Worm (Caenorhabditis elegans) whole organism, L4 larva: ENCODE results near the gene dhs-7.

Experiments used
- Y75B8A.6 ChIP-seq: fragments of 200-800 bp; sonication (Bioruptor generic); IDR thresholded peaks from 2 replicates; pipeline ENCODE4 v1.3.6; 2022; ENCODE audit warnings: missing genetic modification reagents, missing genetic modification characterization, missing compliant biosample characterization
- ZK546.5 ChIP-seq, 2 experiments: sonication (generic microtip); optimal IDR thresholded peaks; 2 replicates each; lab custom pipeline; 2017; ENCODE audit warnings: missing biosample characterization in 2 of 2, missing genetic modification characterization in 2 of 2
- ama-1 ChIP-seq: fragments of 150-350 bp; optimal IDR thresholded peaks from 2 replicates; lab custom pipeline; 2014; ENCODE audit warnings: inconsistent platforms, mixed read lengths
- ceh-28 ChIP-seq: fragments of 150-350 bp; optimal IDR thresholded peaks from 2 replicates; lab custom pipeline; 2014; ENCODE audit warnings: missing biosample characterization, missing genetic modification reagents, missing genetic modification characterization
- ceh-82 ChIP-seq: sonication (generic microtip); optimal IDR thresholded peaks from 2 replicates; lab custom pipeline; 2017; ENCODE audit warnings: missing biosample characterization, missing genetic modification characterization
- lsy-2 ChIP-seq, 2 experiments: fragments of 150-350 bp in 1 of 2; sonication (generic microtip) in 1 of 2; optimal IDR thresholded peaks; 2 replicates each; lab custom pipeline; 2014 to 2017; ENCODE audit warnings: missing biosample characterization in 2 of 2, missing genetic modification characterization in 2 of 2
- mdl-1 ChIP-seq, 2 experiments: fragments of 150-350 bp in 1 of 2; sonication (generic microtip) in 1 of 2; optimal IDR thresholded peaks; 2 replicates each; lab custom pipeline; 2014 to 2017; ENCODE audit warnings: missing biosample characterization in 2 of 2, missing genetic modification characterization in 2 of 2
- nhr-11 ChIP-seq: fragments of 150-350 bp; optimal IDR thresholded peaks from 2 replicates; lab custom pipeline; 2014; ENCODE audit warnings: missing biosample characterization, missing genetic modification characterization
- nhr-237 ChIP-seq: sonication (generic microtip); optimal IDR thresholded peaks from 2 replicates; lab custom pipeline; 2017; ENCODE audit warnings: missing biosample characterization, missing genetic modification characterization

ce11 chrII:7195541-7195940 is 12.7 kb downstream of the dhs-7 start, which contains the start of gene acdh-12:
- TF ChIP-seq ceh-82 = no peak
- no peak for TF ChIP-seq ZK546.5 (tag; optimal IDR thresholded peaks at IDR 0.05; lab: Kevin White, UChicago)
- TF ChIP-seq lsy-2 (tag; optimal IDR thresholded peaks at IDR 0.05; lab: Kevin White, UChicago) = no peak
- TF ChIP-seq mdl-1 (tag; optimal IDR thresholded peaks at IDR 0.05; lab: Kevin White, UChicago) = no peak
- TF ChIP-seq nhr-11 (tag; lab: Kevin White, UChicago) = no peak
- no peak for TF ChIP-seq nhr-237 (tag; lab: Kevin White, UChicago)
- no peak for TF ChIP-seq ceh-28
- no peak for TF ChIP-seq Y75B8A.6 (GFP tag; lab: Robert Waterston, UW)
- TF ChIP-seq ama-1 (lab: Kevin White, UChicago) = no peak
